Worm (Caenorhabditis elegans) whole organism, L4 larva: ENCODE data around the gene R12B2.3.
A peak's percentile ranks its signal among the peaks of the same experiment; 100 is the strongest.

Source experiments
- D1046.2 ChIP-seq: fragments of 200-800 bp; sonication (Bioruptor generic); IDR thresholded peaks from 2 replicates; pipeline ENCODE4 v1.3.6; 2022; ENCODE audit warnings: missing genetic modification characterization, missing compliant biosample characterization
- F44E2.7 ChIP-seq: fragments of 200-800 bp; sonication (Bioruptor generic); IDR thresholded peaks from 2 replicates; pipeline ENCODE4 v2.1.2; 2022; ENCODE audit warnings: missing genetic modification characterization, missing compliant biosample characterization
- F49E8.2 ChIP-seq: sonication (generic microtip); optimal IDR thresholded peaks from 2 replicates; lab custom pipeline; 2016; ENCODE audit warnings: missing compliant biosample characterization, mild to moderate bottlenecking, missing genetic modification characterization, borderline replicate concordance
- R02D3.7 ChIP-seq: fragments of 150-350 bp; sonication (generic microtip); optimal IDR thresholded peaks from 3 replicates; lab custom pipeline; 2014; ENCODE audit warnings: missing biosample characterization, missing genetic modification characterization
- T26A8.4 ChIP-seq: fragments of 200-800 bp; sonication (Bioruptor generic); IDR thresholded peaks from 2 replicates; pipeline ENCODE4 v1.3.6; 2022; ENCODE audit warnings: missing genetic modification characterization, missing compliant biosample characterization
- Y75B8A.6 ChIP-seq: fragments of 200-800 bp; sonication (Bioruptor generic); IDR thresholded peaks from 2 replicates; pipeline ENCODE4 v1.3.6; 2022; ENCODE audit warnings: missing genetic modification reagents, missing genetic modification characterization, missing compliant biosample characterization
- aha-1 ChIP-seq: fragments of 150-350 bp; peaks from one replicate; lab custom pipeline; 2014; ENCODE audit warnings: missing biosample characterization, missing genetic modification characterization
- attf-4 ChIP-seq: sonication (generic microtip); optimal IDR thresholded peaks from 3 replicates; lab custom pipeline; 2017; ENCODE audit warnings: missing biosample characterization, missing genetic modification characterization
- ceh-20 ChIP-seq: fragments of 200-800 bp; sonication (Bioruptor generic); IDR thresholded peaks from 2 replicates; pipeline ENCODE4 v1.3.6; 2022; ENCODE audit warnings: missing genetic modification reagents, missing genetic modification characterization, missing compliant biosample characterization
- ceh-28 ChIP-seq: fragments of 150-350 bp; optimal IDR thresholded peaks from 2 replicates; lab custom pipeline; 2014; ENCODE audit warnings: missing biosample characterization, missing genetic modification reagents, missing genetic modification characterization
- ceh-82 ChIP-seq: sonication (generic microtip); optimal IDR thresholded peaks from 2 replicates; lab custom pipeline; 2017; ENCODE audit warnings: missing biosample characterization, missing genetic modification characterization
- ces-1 ChIP-seq: fragments of 150-350 bp; sonication (generic microtip); optimal IDR thresholded peaks from 4 replicates; lab custom pipeline; 2014; ENCODE audit warnings: missing biosample characterization, missing genetic modification reagents, missing genetic modification characterization
- cey-2 ChIP-seq: sonication (generic microtip); optimal IDR thresholded peaks from 3 replicates; lab custom pipeline; 2017; ENCODE audit warnings: missing genetic modification characterization, mild to moderate bottlenecking, missing compliant biosample characterization, antibody characterized with exemption, borderline replicate concordance; ENCODE audit not compliant: insufficient read depth
- ctbp-1 ChIP-seq: fragments of 200-800 bp; sonication (Bioruptor generic); IDR thresholded peaks from 2 replicates; pipeline ENCODE4 v1.3.6; 2022; ENCODE audit warnings: missing genetic modification reagents, missing genetic modification characterization, missing compliant biosample characterization
- daf-16 ChIP-seq, 3 experiments: sonication (generic microtip); optimal IDR thresholded peaks; 2 replicates each; lab custom pipeline; 2016 to 2017; ENCODE audit warnings: missing genetic modification characterization in 3 of 3, missing genetic modification reagents in 3 of 3, mild to moderate bottlenecking in 2 of 3, missing compliant biosample characterization in 2 of 3, missing biosample characterization in 1 of 3, moderate library complexity in 1 of 3
- dmd-6 ChIP-seq: fragments of 200-800 bp; sonication (Bioruptor generic); IDR thresholded peaks from 2 replicates; pipeline ENCODE4 v1.3.6; 2022; ENCODE audit warnings: missing genetic modification reagents, missing genetic modification characterization, missing compliant biosample characterization
- dve-1 ChIP-seq: sonication (generic microtip); optimal IDR thresholded peaks from 2 replicates; lab custom pipeline; 2017; ENCODE audit warnings: antibody characterized with exemption, mild to moderate bottlenecking, missing genetic modification characterization, missing compliant biosample characterization; ENCODE audit not compliant: insufficient read depth
- fos-1 ChIP-seq: fragments of 150-350 bp; optimal IDR thresholded peaks from 2 replicates; lab custom pipeline; 2014; ENCODE audit warnings: missing biosample characterization, missing genetic modification characterization
- gei-8 ChIP-seq: fragments of 200-800 bp; sonication (Bioruptor generic); optimal IDR thresholded peaks from 2 replicates; lab custom pipeline; 2018; ENCODE audit warnings: mild to moderate bottlenecking, missing genetic modification characterization, missing compliant biosample characterization
- hlh-11 ChIP-seq: fragments of 200-800 bp; sonication (Bioruptor generic); optimal IDR thresholded peaks from 2 replicates; lab custom pipeline; 2018; ENCODE audit warnings: mild to moderate bottlenecking, missing genetic modification characterization, missing compliant biosample characterization
- hlh-30 ChIP-seq: sonication (generic microtip); optimal IDR thresholded peaks from 2 replicates; lab custom pipeline; 2017; ENCODE audit warnings: antibody characterized with exemption, mild to moderate bottlenecking, missing genetic modification characterization, missing compliant biosample characterization; ENCODE audit not compliant: insufficient read depth
- jun-1 ChIP-seq: fragments of 150-350 bp; optimal IDR thresholded peaks from 2 replicates; lab custom pipeline; 2014; ENCODE audit warnings: missing biosample characterization, missing genetic modification reagents, missing genetic modification characterization
- lin-1 ChIP-seq: fragments of 200-800 bp; sonication (Bioruptor generic); IDR thresholded peaks from 2 replicates; pipeline ENCODE4 v1.3.6; 2022; ENCODE audit warnings: missing genetic modification reagents, missing genetic modification characterization, missing compliant biosample characterization
- lin-39 ChIP-seq: fragments of 150-350 bp; optimal IDR thresholded peaks from 2 replicates; lab custom pipeline; 2014; ENCODE audit warnings: missing biosample characterization, missing genetic modification reagents, missing genetic modification characterization
- madf-9 ChIP-seq: fragments of 200-800 bp; sonication (Bioruptor generic); conservative IDR thresholded peaks from 2 replicates; pipeline ENCODE4 v1.3.6; 2022; ENCODE audit warnings: missing genetic modification reagents, missing genetic modification characterization, missing compliant biosample characterization
- mdl-1 ChIP-seq, 2 experiments: fragments of 150-350 bp in 1 of 2; sonication (generic microtip) in 1 of 2; optimal IDR thresholded peaks; 2 replicates each; lab custom pipeline; 2014 to 2017; ENCODE audit warnings: missing biosample characterization in 2 of 2, missing genetic modification characterization in 2 of 2
- mdt-29 ChIP-seq: fragments of 200-800 bp; sonication (Bioruptor generic); IDR thresholded peaks from 2 replicates; pipeline ENCODE4 v1.3.6; 2022; ENCODE audit warnings: missing genetic modification reagents, missing genetic modification characterization, missing compliant biosample characterization
- mep-1 ChIP-seq: fragments of 150-350 bp; sonication (generic microtip); optimal IDR thresholded peaks from 3 replicates; lab custom pipeline; 2014; ENCODE audit warnings: missing biosample characterization, missing genetic modification characterization
- mes-2 ChIP-seq: sonication (generic microtip); optimal IDR thresholded peaks from 2 replicates; lab custom pipeline; 2016; ENCODE audit warnings: missing genotype, mild to moderate bottlenecking, missing genetic modification characterization, missing compliant biosample characterization; ENCODE audit not compliant: poor library complexity, severe bottlenecking
- mxl-3 ChIP-seq: fragments of 200-800 bp; sonication (Bioruptor generic); optimal IDR thresholded peaks from 2 replicates; lab custom pipeline; 2018; ENCODE audit warnings: mild to moderate bottlenecking, missing genetic modification characterization, missing compliant biosample characterization
- nhr-10 ChIP-seq: fragments of 150-350 bp; optimal IDR thresholded peaks from 2 replicates; lab custom pipeline; 2014; ENCODE audit warnings: missing biosample characterization, missing genetic modification characterization
- nhr-102 ChIP-seq: sonication (generic microtip); optimal IDR thresholded peaks from 2 replicates; lab custom pipeline; 2016; ENCODE audit warnings: mild to moderate bottlenecking, missing genetic modification characterization, moderate library complexity, missing compliant biosample characterization
- nhr-11 ChIP-seq: fragments of 150-350 bp; optimal IDR thresholded peaks from 2 replicates; lab custom pipeline; 2014; ENCODE audit warnings: missing biosample characterization, missing genetic modification characterization
- nhr-237 ChIP-seq: sonication (generic microtip); optimal IDR thresholded peaks from 2 replicates; lab custom pipeline; 2017; ENCODE audit warnings: missing biosample characterization, missing genetic modification characterization
- nhr-28 ChIP-seq: fragments of 150-350 bp; optimal IDR thresholded peaks from 2 replicates; lab custom pipeline; 2014; ENCODE audit warnings: missing biosample characterization, missing genetic modification characterization
- nhr-42 ChIP-seq: fragments of 200-800 bp; sonication (Bioruptor generic); IDR thresholded peaks from 2 replicates; pipeline ENCODE4 v1.3.6; 2022; ENCODE audit warnings: missing genetic modification characterization, missing compliant biosample characterization
- nhr-77 ChIP-seq: fragments of 150-350 bp; optimal IDR thresholded peaks from 2 replicates; lab custom pipeline; 2014; ENCODE audit warnings: missing biosample characterization, missing genetic modification characterization
- tra-1 ChIP-seq: fragments of 200-800 bp; sonication (Bioruptor generic); IDR thresholded peaks from 2 replicates; pipeline ENCODE4 v1.3.6; 2022; ENCODE audit warnings: missing genetic modification reagents, missing genetic modification characterization, missing compliant biosample characterization
- unc-62 ChIP-seq, 3 experiments: fragments of 150-350 bp in 1 of 3; sonication (generic microtip); optimal IDR thresholded peaks in 2 of 3; peaks in 1 of 3; 1 replicate in 1 of 3; 2 replicates in 2 of 3; lab custom pipeline; 2014 to 2017; ENCODE audit warnings: missing biosample characterization in 3 of 3, missing genetic modification characterization in 3 of 3, missing genetic modification reagents in 3 of 3, missing genotype in 1 of 3
- zfp-2 ChIP-seq: sonication (generic microtip); optimal IDR thresholded peaks from 2 replicates; lab custom pipeline; 2016; ENCODE audit warnings: mild to moderate bottlenecking, missing genetic modification characterization, missing compliant biosample characterization
- zip-11 ChIP-seq: fragments of 200-800 bp; sonication (Bioruptor generic); IDR thresholded peaks from 2 replicates; pipeline ENCODE4 v1.3.6; 2022; ENCODE audit warnings: missing genetic modification characterization, missing compliant biosample characterization
- zip-2 ChIP-seq: fragments of 150-350 bp; optimal IDR thresholded peaks from 2 replicates; lab custom pipeline; 2014; ENCODE audit warnings: missing biosample characterization, missing genetic modification characterization

The R12B2.3 gene

ce11 chrIII:5806720-5807119 lies 1.3 kb downstream of the R12B2.3 start, which contains the start of gene R12B2.2:
TSS of gene R12B2.2 (plus strand) at chrIII:5807020.
- TF ChIP-seq madf-9 (GFP tag; lab: Robert Waterston, UW) (no peak), mes-2 (tag; lab: Kevin White, UChicago) (peak; percentile 20), ceh-28 (tag; lab: Kevin White, UChicago) (no peak)

DNA sequence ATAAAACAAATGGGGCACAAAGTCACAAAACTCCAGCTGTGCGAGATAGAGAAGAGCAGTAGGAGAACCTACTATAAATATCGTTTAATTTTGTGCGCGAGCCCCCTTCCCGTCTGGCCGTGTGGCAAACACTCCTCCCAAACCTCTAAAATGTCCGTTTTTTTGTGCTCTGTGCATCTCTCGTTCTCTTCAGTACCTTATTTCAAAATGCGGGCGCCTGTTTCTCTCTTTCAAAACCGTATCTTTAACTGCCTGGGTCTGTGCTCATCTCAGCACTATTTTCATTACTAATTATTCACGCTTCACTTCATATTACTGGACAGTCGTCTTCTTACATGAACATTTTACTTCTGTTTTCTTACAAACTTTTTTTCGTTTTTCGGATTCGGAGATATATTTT lies 4.6 kb downstream of the R12B2.3 start:
- TF ChIP-seq dmd-6 (GFP tag; lab: Robert Waterston, UW) (peak; percentile 8; the same call in 1 of the 2 replicates), F49E8.2 (tag; lab: Kevin White, UChicago) (no peak), aha-1 (peak; percentile 34), R02D3.7 (tag; lab: Kevin White, UChicago) (no peak), ctbp-1 (no peak), mes-2 (tag; lab: Kevin White, UChicago) (peak; percentile 27), zip-2 (tag; lab: Kevin White, UChicago) (no peak), nhr-11 (no peak), nhr-102 (tag; lab: Kevin White, UChicago) (no peak), nhr-28 (tag; lab: Kevin White, UChicago) (peak; percentile 24), ceh-28 (tag; lab: Kevin White, UChicago) (no peak), nhr-42 (GFP tag; lab: Robert Waterston, UW) (no peak), dve-1 (tag; lab: Kevin White, UChicago) (peak; percentile 9), hlh-11 (tag; lab: Kevin White, UChicago) (peak; percentile 25), daf-16 (GFP tag; optimal IDR thresholded peaks at IDR 0.05; lab: Kevin White, UChicago) (no peak), daf-16 (tag; optimal IDR thresholded peaks at IDR 0.05; lab: Kevin White, UChicago) (peak; percentile 21), zfp-2 (tag; lab: Kevin White, UChicago) (no peak), nhr-77 (tag; lab: Kevin White, UChicago) (no peak)

- TF ChIP-seq unc-62 (GFP tag; optimal IDR thresholded peaks at IDR 0.05 in 1 of 2; lab: Kevin White, UChicago): peak in 1 of 2 experiments; percentile 1
- no peak for TF ChIP-seq unc-62 (tag; optimal IDR thresholded peaks at IDR 0.05; lab: Kevin White, UChicago)
- no peak for TF ChIP-seq nhr-10
- TF ChIP-seq F44E2.7 (GFP tag; lab: Robert Waterston, UW): no peak
- no peak for TF ChIP-seq daf-16 (GFP tag; optimal IDR thresholded peaks at IDR 0.05; lab: Kevin White, UChicago)
- TF ChIP-seq daf-16 (tag; optimal IDR thresholded peaks at IDR 0.05; lab: Kevin White, UChicago): peak; percentile 63
Measured at ce11 chrIII:5811957-5812356, 6.6 kb downstream of the R12B2.3 start.

- peak; percentile 65; the same call in 1 of the 2 replicates for TF ChIP-seq ceh-20 (GFP tag; lab: Robert Waterston, UW)
- TF ChIP-seq gei-8 (GFP tag; lab: Kevin White, UChicago): no peak
- peak; percentile 74 for TF ChIP-seq hlh-30
- peak; percentile 9 for TF ChIP-seq aha-1
- TF ChIP-seq lin-1 (GFP tag; lab: Robert Waterston, UW): no peak
- peak; percentile 45 for TF ChIP-seq dmd-6 (GFP tag; lab: Robert Waterston, UW)
- TF ChIP-seq mxl-3 (GFP tag; lab: Kevin White, UChicago): peak; percentile 63
- no peak for TF ChIP-seq ces-1
- TF ChIP-seq nhr-237 (tag; lab: Kevin White, UChicago): no peak
- no peak for TF ChIP-seq ceh-82 (tag; lab: Kevin White, UChicago)
- TF ChIP-seq mdl-1 (tag; optimal IDR thresholded peaks at IDR 0.05; lab: Kevin White, UChicago): peak in 1 of 2 experiments; percentile 25
- TF ChIP-seq lin-39 (tag; lab: Kevin White, UChicago): no peak
- no peak for TF ChIP-seq nhr-10
- no peak for TF ChIP-seq T26A8.4 (GFP tag; lab: Robert Waterston, UW)
- TF ChIP-seq attf-4 (tag; lab: Kevin White, UChicago): no peak
- no peak for TF ChIP-seq mdt-29 (GFP tag; lab: Robert Waterston, UW)
- TF ChIP-seq zip-11 (GFP tag; lab: Robert Waterston, UW): no peak
- no peak for TF ChIP-seq fos-1 (tag; lab: Kevin White, UChicago)
- TF ChIP-seq nhr-77 (tag; lab: Kevin White, UChicago): no peak
- TF ChIP-seq cey-2 (tag; lab: Kevin White, UChicago): no peak
- no peak for TF ChIP-seq tra-1 (GFP tag; lab: Robert Waterston, UW)
- peak; percentile 17 for TF ChIP-seq dve-1 (tag; lab: Kevin White, UChicago)
- no peak for TF ChIP-seq jun-1 (tag; lab: Kevin White, UChicago)
- no peak for TF ChIP-seq mep-1 (tag; lab: Kevin White, UChicago)
- peak; percentile 73 for TF ChIP-seq hlh-11 (tag; lab: Kevin White, UChicago)
- no peak for TF ChIP-seq D1046.2 (GFP tag; lab: Robert Waterston, UW)
- no peak for TF ChIP-seq ctbp-1
- TF ChIP-seq Y75B8A.6 (GFP tag; lab: Robert Waterston, UW): no peak
- no peak for TF ChIP-seq daf-16 (GFP tag; optimal IDR thresholded peaks at IDR 0.05; lab: Kevin White, UChicago)
- no peak for TF ChIP-seq daf-16 (tag; optimal IDR thresholded peaks at IDR 0.05; lab: Kevin White, UChicago)
Measured at ce11 chrIII:5812672-5813071, 7.3 kb downstream of the R12B2.3 start.
